Worm (Caenorhabditis elegans): Measurements from ENCODE around the gene col-108.

ce11 chrIV:1813869-1814268 lies 45.5 kb downstream of the col-108 start:
- TF ChIP-seq lin-13 (GFP tag; optimal IDR thresholded peaks at IDR 0.05), result no peak
- TF ChIP-seq ama-1 (optimal IDR thresholded peaks at IDR 0.05), result no peak

Data from whole organism, L2 larva.